Fruit fly (Drosophila melanogaster): ENCODE data around the gene TTLL4B.

DNA sequence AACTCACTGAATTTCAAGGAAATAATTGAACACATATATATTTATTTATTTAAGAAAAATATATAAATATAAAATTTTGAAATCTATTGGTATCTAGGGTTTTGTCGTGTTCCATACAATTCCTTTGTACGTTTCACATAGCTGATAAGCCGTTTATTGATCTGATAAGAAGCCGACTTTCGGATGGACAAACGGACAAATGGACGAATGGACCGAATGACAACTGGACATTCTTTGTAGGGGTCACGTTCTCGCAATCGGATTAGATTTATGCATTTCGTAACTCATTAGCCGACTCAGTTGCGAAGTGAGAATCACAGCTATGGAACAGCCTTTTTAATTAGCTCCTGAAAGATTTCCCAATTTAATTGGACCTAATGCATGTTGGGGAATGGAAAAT, 35.1 kb downstream of the TTLL4B start:
- TF ChIP-seq br (GFP tag; optimal IDR thresholded peaks at IDR 0.05) = no peak
- TF ChIP-seq Myc (optimal IDR thresholded peaks at IDR 0.05) = no peak
- TF ChIP-seq jim (GFP tag; optimal IDR thresholded peaks at IDR 0.05) = no peak
- TF ChIP-seq dl (GFP tag; optimal IDR thresholded peaks at IDR 0.05; ENCODE audit: insufficient read depth in 1 of 2, partially characterized antibody in 2 of 2) = no peak

Measured in whole organism, wandering third instar larva.